Worm (Caenorhabditis elegans): ENCODE results near the gene C18C4.7.

ce11 chrV:5548497-5548896 is 18.5 kb downstream of the C18C4.7 start:
- no peak for TF ChIP-seq pha-4 (tag; optimal IDR thresholded peaks at IDR 0.05)
- TF ChIP-seq unc-62 (GFP tag; optimal IDR thresholded peaks at IDR 0.05) = no peak
- no peak for TF ChIP-seq eor-1 (tag; optimal IDR thresholded peaks at IDR 0.05)
- no peak for TF ChIP-seq unc-39 (tag; optimal IDR thresholded peaks at IDR 0.05)
- no peak for TF ChIP-seq lin-15B (tag; optimal IDR thresholded peaks at IDR 0.05)
- no peak for TF ChIP-seq R02D3.7 (tag; optimal IDR thresholded peaks at IDR 0.05)
- no peak for TF ChIP-seq nhr-11 (tag; optimal IDR thresholded peaks at IDR 0.05)
- TF ChIP-seq elt-3 (tag; optimal IDR thresholded peaks at IDR 0.05) = no peak
